Worm (Caenorhabditis elegans): ENCODE results near the gene F58F12.3.

- TF ChIP-seq scrt-1 (GFP tag; IDR thresholded peaks at IDR 0.05) (no peak), ama-1 (optimal IDR thresholded peaks at IDR 0.05) (no peak), ceh-13 (GFP tag; optimal IDR thresholded peaks at IDR 0.05) (no peak), tbx-11 (GFP tag; IDR thresholded peaks at IDR 0.05) (no peak), ceh-36 (tag; optimal IDR thresholded peaks at IDR 0.05) (no peak), tbx-37 (GFP tag; conservative IDR thresholded peaks at IDR 0.05) (no peak)
Observed at ce11 chrII:6339511-6339910, 51.6 kb downstream of the F58F12.3 start.

Measured in whole organism, early embryonic.